Fruit fly (Drosophila melanogaster) whole organism, adult: ENCODE results near the gene DAAM.

Experiments
- CG11617 ChIP-seq: fragments of 200-800 bp; sonication (Bioruptor generic); optimal IDR thresholded peaks from 2 replicates; lab custom pipeline; 2017; ENCODE audit warnings: mild to moderate bottlenecking, missing biosample characterization, missing genetic modification reagents, missing genetic modification characterization
- CG12768 ChIP-seq: fragments of 200-800 bp; sonication (Bioruptor generic); optimal IDR thresholded peaks from 2 replicates; lab custom pipeline; 2017; ENCODE audit warnings: missing biosample characterization, missing genetic modification characterization, mild to moderate bottlenecking, moderate library complexity, missing genetic modification reagents
- CG14711 ChIP-seq: fragments of 200-800 bp; sonication (Bioruptor generic); optimal IDR thresholded peaks from 2 replicates; lab custom pipeline; 2018; ENCODE audit warnings: missing biosample characterization, mild to moderate bottlenecking, missing genetic modification characterization, moderate library complexity
- CG1620 ChIP-seq: fragments of 200-800 bp; sonication (Bioruptor generic); optimal IDR thresholded peaks from 2 replicates; lab custom pipeline; 2016; ENCODE audit warnings: missing biosample characterization, missing genetic modification characterization
- CG33017 ChIP-seq: fragments of 200-800 bp; sonication (Bioruptor generic); optimal IDR thresholded peaks from 2 replicates; lab custom pipeline; 2018; ENCODE audit warnings: missing biosample characterization, mild to moderate bottlenecking, missing genetic modification characterization, moderate library complexity
- CG5204 ChIP-seq: fragments of 200-800 bp; sonication (Bioruptor generic); optimal IDR thresholded peaks from 2 replicates; lab custom pipeline; 2016; ENCODE audit warnings: missing biosample characterization, missing genetic modification characterization
- CG7045 ChIP-seq: fragments of 200-800 bp; sonication (Bioruptor generic); optimal IDR thresholded peaks from 2 replicates; lab custom pipeline; 2017; ENCODE audit warnings: missing biosample characterization, mild to moderate bottlenecking, missing genetic modification characterization
- CG7101 ChIP-seq: fragments of 200-800 bp; sonication (Bioruptor generic); optimal IDR thresholded peaks from 2 replicates; lab custom pipeline; 2018; ENCODE audit warnings: missing biosample characterization, mild to moderate bottlenecking, missing genetic modification characterization, moderate library complexity
- Clk ChIP-seq: fragments of 200-800 bp; sonication (Bioruptor generic); optimal IDR thresholded peaks from 2 replicates; lab custom pipeline; 2017; ENCODE audit warnings: missing biosample characterization, missing genetic modification characterization
- Crg-1 ChIP-seq: fragments of 200-800 bp; sonication (Bioruptor generic); optimal IDR thresholded peaks from 2 replicates; lab custom pipeline; 2016; ENCODE audit warnings: missing biosample characterization, missing genetic modification characterization
- Hr96 ChIP-seq: fragments of 200-800 bp; sonication (Bioruptor generic); optimal IDR thresholded peaks from 2 replicates; lab custom pipeline; 2016; ENCODE audit warnings: missing biosample characterization, missing genetic modification characterization
- Mnt ChIP-seq: fragments of 200-800 bp; sonication (Bioruptor generic); optimal IDR thresholded peaks from 2 replicates; lab custom pipeline; 2016; ENCODE audit warnings: missing biosample characterization, mild to moderate bottlenecking, missing genetic modification characterization
- bab1 ChIP-seq: fragments of 200-800 bp; sonication (Bioruptor generic); optimal IDR thresholded peaks from 3 replicates; lab custom pipeline; 2019; ENCODE audit warnings: missing biosample characterization, mild to moderate bottlenecking, missing genetic modification characterization, moderate library complexity
- cic ChIP-seq: fragments of 200-800 bp; sonication (Bioruptor generic); optimal IDR thresholded peaks from 2 replicates; lab custom pipeline; 2017; ENCODE audit warnings: missing biosample characterization, mild to moderate bottlenecking, missing genetic modification characterization, moderate library complexity
- cnc ChIP-seq, 2 experiments: fragments of >200 bp; optimal IDR thresholded peaks; 2 replicates each; lab custom pipeline; 2017
- kay ChIP-seq: fragments of 200-800 bp; sonication (Bioruptor generic); peaks from one replicate; lab custom pipeline; 2016; ENCODE audit warnings: missing biosample characterization, missing genetic modification characterization, borderline replicate concordance
- ovo ChIP-seq: fragments of 200-800 bp; sonication (Bioruptor generic); optimal IDR thresholded peaks from 2 replicates; lab custom pipeline; 2016; ENCODE audit warnings: missing biosample characterization, missing genetic modification characterization
- pad ChIP-seq: fragments of 200-800 bp; sonication (Bioruptor generic); optimal IDR thresholded peaks from 3 replicates; lab custom pipeline; 2017; ENCODE audit warnings: missing biosample characterization, missing genetic modification characterization, mild to moderate bottlenecking, moderate library complexity, missing genetic modification reagents
- tj ChIP-seq: fragments of 200-800 bp; sonication (Bioruptor generic); optimal IDR thresholded peaks from 3 replicates; lab custom pipeline; 2017; ENCODE audit warnings: missing biosample characterization, mild to moderate bottlenecking, missing genetic modification characterization, moderate library complexity
- toe ChIP-seq: fragments of 200-800 bp; sonication (Bioruptor generic); optimal IDR thresholded peaks from 2 replicates; lab custom pipeline; 2016; ENCODE audit warnings: missing biosample characterization, missing genetic modification characterization

The DAAM gene

DNA sequence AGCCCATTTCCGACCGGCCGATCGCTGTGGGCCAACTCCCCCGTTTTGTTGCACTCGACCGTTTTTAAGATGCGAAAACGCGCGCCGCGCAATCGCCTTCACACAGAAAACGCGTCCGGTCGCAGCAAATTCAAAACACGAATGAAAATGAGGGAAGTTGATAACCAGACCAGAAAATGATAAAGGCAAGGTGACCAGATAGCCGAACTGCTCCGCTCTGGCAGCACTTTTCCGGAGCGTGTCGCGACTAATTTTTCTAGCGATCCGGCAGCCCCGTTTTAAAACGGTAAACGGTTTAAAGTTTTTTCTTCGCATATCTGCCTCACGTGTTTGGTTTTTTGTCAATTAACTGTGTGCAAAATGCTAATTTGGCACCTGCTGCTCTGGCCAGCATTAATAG is at the start of gene DAAM:
TSS of gene DAAM (minus strand) at position 149 of the 400 bp plus-strand sequence.
- TF ChIP-seq pad (GFP tag; lab: Kevin White, UChicago) (peak; percentile 12), tj (GFP tag; lab: Kevin White, UChicago) (no peak), Mnt (GFP tag; lab: Kevin White, UChicago) (no peak), bab1 (GFP tag; lab: Kevin White, UChicago) (peak; percentile 82), CG1620 (peak; percentile 37), Crg-1 (GFP tag; lab: Kevin White, UChicago) (peak; percentile 47), CG7101 (tag; lab: Kevin White, UChicago) (peak; percentile 19), CG11617 (GFP tag; lab: Kevin White, UChicago) (no peak), ovo (peak; percentile 75)

dm6 chrX:1370104-1370802 is 48.1 kb upstream of the DAAM start, which contains the start of gene ssx:
Gene ssx (plus strand): TSS chrX:1370580.
- TF ChIP-seq CG7101 (tag; lab: Kevin White, UChicago) (peak; percentile 53), pad (GFP tag; lab: Kevin White, UChicago) (no peak), CG14711 (tag; lab: Kevin White, UChicago) (peak; percentile 24), cnc (optimal IDR thresholded peaks at IDR 0.05; lab: Kevin White, UChicago) (no peak), Mnt (GFP tag; lab: Kevin White, UChicago) (peak; percentile 31), Crg-1 (GFP tag; lab: Kevin White, UChicago) (peak; percentile 50), CG12768 (GFP tag; lab: Kevin White, UChicago) (no peak), CG1620 (no peak), tj (GFP tag; lab: Kevin White, UChicago) (peak; percentile 62), Clk (GFP tag; lab: Kevin White, UChicago) (no peak), toe (GFP tag; lab: Kevin White, UChicago) (no peak), CG33017 (no peak), kay (GFP tag; lab: Kevin White, UChicago) (no peak), CG5204 (GFP tag; lab: Kevin White, UChicago) (no peak), ovo (no peak), bab1 (GFP tag; lab: Kevin White, UChicago) (peak; percentile 57), CG11617 (GFP tag; lab: Kevin White, UChicago) (peak; percentile 20), cic (GFP tag; lab: Kevin White, UChicago) (no peak), Hr96 (no peak), CG7045 (GFP tag; lab: Kevin White, UChicago) (no peak)

DNA sequence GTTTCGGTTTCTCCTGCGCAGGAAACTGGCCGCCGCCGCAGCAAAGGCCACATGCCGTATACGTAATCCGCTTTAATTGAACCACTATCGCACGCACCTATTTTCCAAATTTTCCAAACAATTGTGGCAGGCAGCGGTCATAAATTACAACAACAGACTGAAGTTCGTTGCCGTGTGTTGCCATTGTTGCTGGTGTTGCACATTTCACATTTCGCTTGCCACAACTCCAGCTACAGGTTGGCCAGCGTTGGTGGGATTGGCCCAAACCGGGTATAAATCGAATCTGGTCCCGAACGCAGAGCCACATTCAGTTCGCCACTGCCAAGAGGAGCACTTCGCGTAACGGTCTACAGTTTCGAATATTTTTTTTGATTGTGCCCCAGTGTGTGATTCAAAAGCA is 46.8 kb upstream of the DAAM start, which contains the start of gene CG14770:
TSS of gene CG14770 (plus strand) at position 301 of the 400 bp plus-strand sequence.
- TF ChIP-seq CG5204 (GFP tag; lab: Kevin White, UChicago) (no peak), CG14711 (tag; lab: Kevin White, UChicago) (no peak), toe (GFP tag; lab: Kevin White, UChicago) (no peak), cnc (optimal IDR thresholded peaks at IDR 0.05; lab: Kevin White, UChicago) (no peak), CG11617 (GFP tag; lab: Kevin White, UChicago) (no peak), CG7045 (GFP tag; lab: Kevin White, UChicago) (no peak), CG1620 (no peak), Crg-1 (GFP tag; lab: Kevin White, UChicago) (no peak)

DNA sequence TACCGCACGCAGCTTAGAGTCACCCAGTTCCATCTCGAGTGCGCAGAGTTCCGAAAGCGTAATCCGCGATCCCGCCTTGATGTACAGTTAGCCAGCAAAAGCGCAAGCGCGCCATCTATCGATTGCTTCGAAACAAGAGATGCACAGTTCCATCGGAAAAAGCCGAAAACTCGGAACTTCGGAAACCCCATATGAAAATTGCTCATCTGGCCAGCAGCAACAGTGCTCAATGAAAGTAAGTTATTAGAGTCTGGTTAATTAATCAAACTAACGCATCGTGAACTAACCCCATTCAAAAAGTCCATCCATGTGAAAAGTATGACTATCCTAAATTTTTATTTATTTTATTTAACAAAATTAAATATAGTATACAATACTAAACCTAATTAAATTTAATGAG is 35.3 kb upstream of the DAAM start, which contains the start of gene png:
TSS of gene png (minus strand) at position 101 of the 400 bp plus-strand sequence.
- TF ChIP-seq bab1 (GFP tag; lab: Kevin White, UChicago) (no peak), pad (GFP tag; lab: Kevin White, UChicago) (peak; percentile 16)

DNA sequence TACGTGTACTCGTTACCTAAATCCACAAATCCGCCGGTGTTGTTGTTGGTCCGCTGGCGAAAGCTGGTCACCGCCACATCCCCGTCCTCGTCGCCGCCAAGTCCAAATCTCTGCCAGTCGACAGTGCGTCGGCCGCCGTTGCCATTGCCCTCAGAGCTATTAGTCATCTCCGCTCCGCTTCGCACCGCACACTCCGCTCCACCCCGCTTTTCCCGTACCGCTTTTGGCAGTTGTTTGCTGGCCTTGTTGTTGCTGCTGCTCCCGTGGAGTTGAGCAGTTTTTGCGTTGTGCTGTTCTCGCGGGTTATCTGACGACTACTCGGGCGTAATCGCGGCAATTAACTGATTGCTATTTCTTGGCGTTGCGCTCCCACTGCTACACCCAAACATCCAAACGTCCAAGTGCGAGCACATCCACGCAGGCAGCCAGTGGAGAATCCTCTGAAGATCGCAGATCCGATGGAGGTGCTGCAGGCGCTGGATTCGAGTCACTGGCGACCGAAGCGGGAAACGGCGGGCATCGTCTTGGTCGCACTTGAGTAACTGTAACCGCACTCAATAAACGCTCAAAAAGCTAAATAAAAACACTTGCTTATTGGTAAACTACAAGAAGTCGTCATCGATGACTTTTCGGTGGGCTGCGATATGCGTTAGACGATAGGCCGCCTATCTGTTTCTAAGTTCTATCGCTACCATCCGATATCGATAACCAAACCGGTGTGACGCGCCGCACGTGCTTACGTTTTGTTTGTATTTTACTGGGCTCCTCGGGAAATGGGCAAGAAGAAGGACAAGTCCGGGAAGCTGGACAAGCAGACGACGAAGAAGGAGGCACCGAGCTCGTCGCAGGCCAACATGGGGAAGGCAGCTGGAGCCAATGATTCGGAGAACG is 31.4 kb upstream of the DAAM start, which contains the start of the genes CG12773 and CG11417:
TSS of gene CG12773 (minus strand) at position 660 of the 891 bp plus-strand sequence.
TSS of gene CG11417 (plus strand) at position 693 of the 891 bp plus-strand sequence.
- no peak for TF ChIP-seq CG7101 (tag; lab: Kevin White, UChicago)
- peak; percentile 7 for TF ChIP-seq cic (GFP tag; lab: Kevin White, UChicago)
- no peak for TF ChIP-seq toe (GFP tag; lab: Kevin White, UChicago)
- TF ChIP-seq CG5204 (GFP tag; lab: Kevin White, UChicago): no peak
- no peak for TF ChIP-seq kay (GFP tag; lab: Kevin White, UChicago)
- no peak for TF ChIP-seq tj (GFP tag; lab: Kevin White, UChicago)
- peak; percentile 7 for TF ChIP-seq bab1 (GFP tag; lab: Kevin White, UChicago)
- peak; percentile 94 for TF ChIP-seq Mnt (GFP tag; lab: Kevin White, UChicago)
- no peak for TF ChIP-seq cnc (optimal IDR thresholded peaks at IDR 0.05; lab: Kevin White, UChicago)

DNA sequence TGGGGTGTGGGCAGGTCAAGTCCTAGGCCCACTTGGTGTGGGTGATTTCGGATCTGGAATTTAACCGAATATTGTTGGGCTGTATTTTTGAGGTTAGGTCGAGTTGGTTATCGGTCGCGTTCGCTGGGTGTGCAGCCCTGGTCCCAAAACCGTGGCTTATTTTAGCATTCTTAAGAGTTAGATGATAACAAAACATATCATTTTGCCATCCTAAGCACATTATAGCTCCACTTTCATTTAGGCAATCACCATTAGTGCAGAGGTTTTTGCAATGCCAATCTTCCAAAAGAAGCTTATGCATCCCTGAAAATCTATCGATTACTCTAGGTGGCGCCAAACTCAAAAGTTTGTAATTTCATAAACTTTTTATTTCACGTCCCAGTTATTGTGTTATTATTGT is 27.1 kb upstream of the DAAM start, which contains the start of gene MTPAP:
TSS of gene MTPAP (minus strand) at position 103 of the 400 bp plus-strand sequence.
- TF ChIP-seq cic (GFP tag; lab: Kevin White, UChicago) (no peak), Crg-1 (GFP tag; lab: Kevin White, UChicago) (no peak), tj (GFP tag; lab: Kevin White, UChicago) (peak; percentile 23), Mnt (GFP tag; lab: Kevin White, UChicago) (peak; percentile 74), CG7101 (tag; lab: Kevin White, UChicago) (no peak), CG1620 (no peak), ovo (no peak), CG5204 (GFP tag; lab: Kevin White, UChicago) (no peak), CG7045 (GFP tag; lab: Kevin White, UChicago) (no peak), pad (GFP tag; lab: Kevin White, UChicago) (no peak), cnc (optimal IDR thresholded peaks at IDR 0.05; lab: Kevin White, UChicago) (no peak), bab1 (GFP tag; lab: Kevin White, UChicago) (peak; percentile 59), toe (GFP tag; lab: Kevin White, UChicago) (no peak), CG11617 (GFP tag; lab: Kevin White, UChicago) (peak; percentile 30), CG12768 (GFP tag; lab: Kevin White, UChicago) (no peak), CG14711 (tag; lab: Kevin White, UChicago) (no peak), kay (GFP tag; lab: Kevin White, UChicago) (no peak)
